Worm (Caenorhabditis elegans): ENCODE measurements around the gene C01G5.4.

DNA sequence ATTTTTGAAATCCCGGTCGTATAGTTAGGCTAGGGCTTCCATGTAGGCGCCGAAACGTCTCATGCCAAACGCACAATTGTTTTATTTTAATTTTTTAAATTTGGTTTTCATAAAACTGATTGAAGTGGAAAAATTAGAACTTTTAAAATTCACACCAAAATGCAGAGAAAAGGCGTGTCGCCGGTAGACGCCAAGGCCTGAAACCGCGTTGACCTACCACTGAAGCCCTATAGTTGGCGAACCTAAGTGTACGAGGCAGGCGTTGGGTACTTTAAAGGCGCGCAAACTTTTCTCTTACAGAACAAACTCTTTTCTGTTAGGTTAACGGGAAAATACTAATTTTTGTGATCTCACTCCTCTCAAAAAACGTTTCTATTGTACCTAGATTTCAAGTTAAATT is 38.3 kb upstream of the C01G5.4 start, which contains the start of gene Y73B6BL.44:
- no peak for TF ChIP-seq elt-1 (tag; optimal IDR thresholded peaks at IDR 0.05)
- TF ChIP-seq nhr-25 (tag; optimal IDR thresholded peaks at IDR 0.05): no peak
- no peak for TF ChIP-seq nhr-23 (tag; optimal IDR thresholded peaks at IDR 0.05)
- no peak for TF ChIP-seq zag-1 (tag; optimal IDR thresholded peaks at IDR 0.05)
- TF ChIP-seq fkh-10 (GFP tag; optimal IDR thresholded peaks at IDR 0.05): no peak

Measured in whole organism, L3 larva.